Worm (Caenorhabditis elegans) whole organism, mixed stage, embryonic: ENCODE results near the gene srh-112.

ENCODE experiments used
- blmp-1 ChIP-seq: fragments of 150-350 bp; optimal IDR thresholded peaks from 2 replicates; lab custom pipeline; 2014; ENCODE audit warnings: missing biosample characterization, missing genetic modification characterization
- ceh-83 ChIP-seq: fragments of 200-800 bp; sonication (Bioruptor generic); optimal IDR thresholded peaks from 2 replicates; lab custom pipeline; 2018; ENCODE audit warnings: mild to moderate bottlenecking, missing genetic modification characterization, missing compliant biosample characterization
- drap-1 ChIP-seq: fragments of 200-800 bp; sonication (Bioruptor generic); optimal IDR thresholded peaks from 3 replicates; lab custom pipeline; 2018; ENCODE audit warnings: mild to moderate bottlenecking, missing genetic modification characterization, missing compliant biosample characterization
- elt-1 ChIP-seq: sonication (generic microtip); optimal IDR thresholded peaks from 2 replicates; lab custom pipeline; 2017; ENCODE audit warnings: missing genetic modification characterization, mild to moderate bottlenecking, missing compliant biosample characterization, antibody characterized with exemption, moderate library complexity, borderline replicate concordance; ENCODE audit not compliant: insufficient read depth
- elt-3 ChIP-seq: fragments of 150-350 bp; optimal IDR thresholded peaks from 2 replicates; lab custom pipeline; 2014; ENCODE audit warnings: missing biosample characterization, missing genetic modification characterization
- lin-13 ChIP-seq: fragments of 150-350 bp; optimal IDR thresholded peaks from 2 replicates; lab custom pipeline; 2014; ENCODE audit warnings: missing biosample characterization, missing genetic modification characterization
- mab-5 ChIP-seq: fragments of 150-350 bp; optimal IDR thresholded peaks from 2 replicates; lab custom pipeline; 2014; ENCODE audit warnings: missing biosample characterization, missing genetic modification characterization
- mep-1 ChIP-seq: fragments of 150-350 bp; optimal IDR thresholded peaks from 2 replicates; lab custom pipeline; 2017; ENCODE audit warnings: missing biosample characterization, missing genetic modification reagents, missing genetic modification characterization, inconsistent platforms
- nhr-12 ChIP-seq: fragments of 150-350 bp; optimal IDR thresholded peaks from 2 replicates; lab custom pipeline; 2014; ENCODE audit warnings: missing biosample characterization, missing genetic modification characterization
- nhr-237 ChIP-seq: fragments of 150-350 bp; optimal IDR thresholded peaks from 2 replicates; lab custom pipeline; 2014; ENCODE audit warnings: missing biosample characterization, missing genetic modification characterization
- nhr-28 ChIP-seq: fragments of 150-350 bp; optimal IDR thresholded peaks from 2 replicates; lab custom pipeline; 2014; ENCODE audit warnings: missing biosample characterization, missing genetic modification characterization
- pha-4 ChIP-seq: fragments of 150-350 bp; optimal IDR thresholded peaks from 2 replicates; lab custom pipeline; 2018; ENCODE audit warnings: missing biosample characterization, missing genetic modification reagents, missing genetic modification characterization

- TF ChIP-seq nhr-12 (tag; lab: Kevin White, UChicago) (no peak), pha-4 (no peak), blmp-1 (tag; lab: Kevin White, UChicago) (no peak), elt-3 (tag; lab: Kevin White, UChicago) (no peak), ceh-83 (GFP tag; lab: Kevin White, UChicago) (no peak), mab-5 (tag; lab: Kevin White, UChicago) (no peak), nhr-237 (tag; lab: Kevin White, UChicago) (no peak), elt-1 (tag; lab: Kevin White, UChicago) (no peak), nhr-28 (tag; lab: Kevin White, UChicago) (no peak), drap-1 (no peak), mep-1 (tag; lab: Kevin White, UChicago) (no peak), lin-13 (tag; lab: Kevin White, UChicago) (no peak)
These were observed 13.9 kb downstream of the srh-112 start, which contains the start of gene srh-236 for ce11 chrV:17211989-17212731.
